Worm (Caenorhabditis elegans) whole organism, midembryonic: ENCODE measurements around the gene C50E3.9.

ENCODE experiments used
- flt-1 ChIP-seq: fragments of 200-800 bp; sonication (Bioruptor generic); IDR thresholded peaks from 2 replicates; pipeline ENCODE4 v1.3.6; 2022; ENCODE audit warnings: missing genetic modification characterization, missing compliant biosample characterization
- klf-2 ChIP-seq: fragments of 200-800 bp; sonication (Bioruptor generic); conservative IDR thresholded peaks from 2 replicates; pipeline ENCODE4 v1.3.6; 2022; ENCODE audit warnings: missing genetic modification reagents, missing genetic modification characterization, missing compliant biosample characterization
- ztf-29 ChIP-seq: fragments of 200-800 bp; sonication (Bioruptor generic); IDR thresholded peaks from 2 replicates; pipeline ENCODE4 v1.3.6; 2022; ENCODE audit warnings: missing genetic modification reagents, missing genetic modification characterization, missing compliant biosample characterization

ce11 chrV:7622011-7622465 lies 22.0 kb upstream of the C50E3.9 start, which contains the start of gene C50E3.12:
- TF ChIP-seq ztf-29 (GFP tag; lab: Robert Waterston, UW), result no peak
- TF ChIP-seq flt-1 (GFP tag; lab: Robert Waterston, UW), result no peak
- no peak for TF ChIP-seq klf-2 (GFP tag; lab: Robert Waterston, UW)
